Fruit fly (Drosophila melanogaster) whole organism, embryonic: Measurements from ENCODE around the gene CG34176.

Experiments used
- Ada2b ChIP-seq: fragments of 200-800 bp; sonication (Bioruptor generic); IDR thresholded peaks from 2 replicates; pipeline ENCODE4 v1.3.6; 2022; ENCODE audit warnings: missing biosample characterization, missing genetic modification characterization
- B-H2 ChIP-seq: fragments of 200-800 bp; sonication (Bioruptor generic); optimal IDR thresholded peaks from 2 replicates; lab custom pipeline; 2018; ENCODE audit warnings: missing biosample characterization, mild to moderate bottlenecking, missing genetic modification characterization
- Bgb ChIP-seq: fragments of 200-800 bp; sonication (Bioruptor generic); IDR thresholded peaks from 2 replicates; pipeline ENCODE4 v1.3.6; 2022; ENCODE audit warnings: missing biosample characterization, missing genetic modification characterization; ENCODE audit not compliant: partially characterized antibody
- CG10321 ChIP-seq: fragments of 200-800 bp; sonication (Bioruptor generic); IDR thresholded peaks from 2 replicates; pipeline ENCODE4 v1.3.6; 2022; ENCODE audit warnings: missing biosample characterization, missing genetic modification characterization
- CG10462 ChIP-seq: fragments of 200-800 bp; sonication (Bioruptor generic); optimal IDR thresholded peaks from 2 replicates; lab custom pipeline; 2016; ENCODE audit warnings: missing biosample characterization, missing genetic modification characterization
- CG11085 ChIP-seq: fragments of 200-800 bp; sonication (Bioruptor generic); IDR thresholded peaks from 2 replicates; pipeline ENCODE4 v1.3.6; 2022; ENCODE audit warnings: missing biosample characterization, missing genetic modification characterization
- CG13624 ChIP-seq: fragments of 200-800 bp; sonication (Bioruptor generic); optimal IDR thresholded peaks from 2 replicates; lab custom pipeline; 2016; ENCODE audit warnings: missing biosample characterization, missing genetic modification characterization
- CG13775 ChIP-seq: fragments of 200-800 bp; sonication (Bioruptor generic); optimal IDR thresholded peaks from 3 replicates; lab custom pipeline; 2017; ENCODE audit warnings: missing biosample characterization, mild to moderate bottlenecking, missing genetic modification characterization
- CG15479 ChIP-seq: fragments of 200-800 bp; sonication (Bioruptor generic); optimal IDR thresholded peaks from 3 replicates; lab custom pipeline; 2019; ENCODE audit warnings: missing biosample characterization, mild to moderate bottlenecking, missing genetic modification characterization, moderate library complexity
- CG17359 ChIP-seq: fragments of 200-800 bp; sonication (Bioruptor generic); optimal IDR thresholded peaks from 3 replicates; lab custom pipeline; 2018; ENCODE audit warnings: missing biosample characterization, mild to moderate bottlenecking, missing genetic modification characterization, moderate library complexity
- CG17612 ChIP-seq: fragments of 200-800 bp; sonication (Bioruptor generic); IDR thresholded peaks from 2 replicates; pipeline ENCODE4 v1.3.6; 2022; ENCODE audit warnings: missing biosample characterization, missing genetic modification characterization
- CG17802 ChIP-seq: fragments of 200-800 bp; sonication (Bioruptor generic); optimal IDR thresholded peaks from 2 replicates; lab custom pipeline; 2018; ENCODE audit warnings: missing biosample characterization, mild to moderate bottlenecking, missing genetic modification characterization, moderate library complexity
- CG1832 ChIP-seq: fragments of 200-800 bp; sonication (Bioruptor generic); optimal IDR thresholded peaks from 2 replicates; lab custom pipeline; 2017; ENCODE audit warnings: missing biosample characterization, mild to moderate bottlenecking, missing genetic modification characterization, inconsistent platforms
- CG32532 ChIP-seq: fragments of 200-800 bp; sonication (Bioruptor generic); IDR thresholded peaks from 2 replicates; pipeline ENCODE4 v1.3.6; 2022; ENCODE audit warnings: missing biosample characterization, missing genetic modification characterization
- CG3995 ChIP-seq: fragments of 200-800 bp; sonication (Bioruptor generic); optimal IDR thresholded peaks from 3 replicates; lab custom pipeline; 2016; ENCODE audit warnings: missing biosample characterization, missing genetic modification characterization
- CG6254 ChIP-seq: fragments of 200-800 bp; sonication (Bioruptor generic); optimal IDR thresholded peaks from 3 replicates; lab custom pipeline; 2017; ENCODE audit warnings: mild to moderate bottlenecking, missing biosample characterization, missing genetic modification reagents, missing genetic modification characterization
- CG6765 ChIP-seq: fragments of 200-800 bp; sonication (Bioruptor generic); optimal IDR thresholded peaks from 3 replicates; lab custom pipeline; 2017; ENCODE audit warnings: missing biosample characterization, mild to moderate bottlenecking, missing genetic modification characterization
- CG7786 ChIP-seq: fragments of 200-800 bp; sonication (Bioruptor generic); optimal IDR thresholded peaks from 2 replicates; lab custom pipeline; 2016; ENCODE audit warnings: missing biosample characterization, missing genetic modification characterization
- CG9932 ChIP-seq: fragments of 200-800 bp; sonication (Bioruptor generic); IDR thresholded peaks from 2 replicates; pipeline ENCODE4 v1.3.6; 2022; ENCODE audit warnings: missing biosample characterization, missing genetic modification characterization
- CHES-1-like ChIP-seq: fragments of 200-800 bp; sonication (Bioruptor generic); optimal IDR thresholded peaks from 2 replicates; lab custom pipeline; 2016; ENCODE audit warnings: missing biosample characterization, missing genetic modification characterization
- Chrac-16 ChIP-seq: fragments of 200-800 bp; sonication (Bioruptor generic); optimal IDR thresholded peaks from 3 replicates; lab custom pipeline; 2016; ENCODE audit warnings: missing biosample characterization, missing genetic modification characterization
- Elba2 ChIP-seq: fragments of 200-800 bp; sonication (Bioruptor generic); optimal IDR thresholded peaks from 3 replicates; lab custom pipeline; 2016; ENCODE audit warnings: missing biosample characterization, missing genetic modification characterization
- Lhr ChIP-seq: fragments of 200-800 bp; sonication (Bioruptor generic); optimal IDR thresholded peaks from 3 replicates; lab custom pipeline; 2017; ENCODE audit warnings: mild to moderate bottlenecking, missing biosample characterization, missing genetic modification reagents, missing genetic modification characterization
- Nf-YA ChIP-seq: fragments of 200-800 bp; sonication (Bioruptor generic); IDR thresholded peaks from 2 replicates; pipeline ENCODE4 v1.3.6; 2022; ENCODE audit warnings: missing biosample characterization, missing genetic modification characterization
- Spps ChIP-seq: fragments of 200-800 bp; sonication (Bioruptor generic); optimal IDR thresholded peaks from 2 replicates; lab custom pipeline; 2018; ENCODE audit warnings: missing biosample characterization, mild to moderate bottlenecking, missing genetic modification characterization
- Usf ChIP-seq: fragments of 200-800 bp; sonication (Bioruptor generic); optimal IDR thresholded peaks from 2 replicates; lab custom pipeline; 2017; ENCODE audit warnings: missing genotype, missing biosample characterization, missing genetic modification characterization
- amos ChIP-seq: fragments of 200-800 bp; sonication (Bioruptor generic); IDR thresholded peaks from 2 replicates; pipeline ENCODE4 v1.3.6; 2022; ENCODE audit warnings: missing biosample characterization, missing genetic modification characterization; ENCODE audit not compliant: partially characterized antibody
- crp ChIP-seq, 2 experiments: fragments of 200-800 bp; sonication (Bioruptor generic); optimal IDR thresholded peaks; 2 replicates in 1 of 2; 3 replicates in 1 of 2; lab custom pipeline; 2017; ENCODE audit warnings: missing biosample characterization in 2 of 2, missing genetic modification characterization in 2 of 2, mild to moderate bottlenecking in 1 of 2, moderate library complexity in 1 of 2
- dan ChIP-seq: fragments of 200-800 bp; sonication (Bioruptor generic); IDR thresholded peaks from 2 replicates; pipeline ENCODE4 v1.3.6; 2022; ENCODE audit warnings: missing biosample characterization, missing genetic modification characterization
- disco-r ChIP-seq: fragments of 200-800 bp; sonication (Bioruptor generic); optimal IDR thresholded peaks from 2 replicates; lab custom pipeline; 2016; ENCODE audit warnings: missing biosample characterization, missing genetic modification characterization
- fd102C ChIP-seq: fragments of 200-800 bp; sonication (Bioruptor generic); optimal IDR thresholded peaks from 2 replicates; lab custom pipeline; 2018; ENCODE audit warnings: missing biosample characterization, mild to moderate bottlenecking, missing genetic modification characterization, moderate library complexity
- jigr1 ChIP-seq: fragments of 200-800 bp; sonication (Bioruptor generic); IDR thresholded peaks from 3 replicates; pipeline ENCODE4 v1.3.6; 2022; ENCODE audit warnings: missing biosample characterization, missing genetic modification characterization
- kni ChIP-seq: fragments of 200-800 bp; sonication (Bioruptor generic); optimal IDR thresholded peaks from 3 replicates; lab custom pipeline; 2017; ENCODE audit warnings: mild to moderate bottlenecking, missing biosample characterization, missing genetic modification reagents, missing genetic modification characterization
- lmd ChIP-seq: fragments of 200-800 bp; sonication (Bioruptor generic); IDR thresholded peaks from 2 replicates; pipeline ENCODE4 v1.3.6; 2022; ENCODE audit warnings: missing biosample characterization, missing genetic modification characterization
- lov ChIP-seq, 2 experiments: fragments of 200-800 bp in 1 of 2; fragments of >200 bp in 1 of 2; sonication (Bioruptor generic) in 1 of 2; IDR thresholded peaks in 1 of 2; optimal IDR thresholded peaks in 1 of 2; 2 replicates in 1 of 2; 3 replicates in 1 of 2; pipeline versions ENCODE4 v1.3.6 to Lab custom; 2017 to 2022; ENCODE audit warnings: missing biosample characterization in 1 of 2, missing genetic modification characterization in 1 of 2
- pho ChIP-seq: fragments of 200-800 bp; sonication (Bioruptor generic); optimal IDR thresholded peaks from 2 replicates; lab custom pipeline; 2016; ENCODE audit warnings: missing biosample characterization, missing genetic modification characterization
- pnt ChIP-seq: fragments of 200-800 bp; sonication (Bioruptor generic); optimal IDR thresholded peaks from 3 replicates; lab custom pipeline; 2016; ENCODE audit warnings: missing biosample characterization, missing genetic modification characterization
- pros ChIP-seq: fragments of 200-800 bp; sonication (Bioruptor generic); optimal IDR thresholded peaks from 3 replicates; lab custom pipeline; 2019; ENCODE audit warnings: missing biosample characterization, mild to moderate bottlenecking, missing genetic modification characterization, moderate library complexity
- pzg ChIP-seq: fragments of 200-800 bp; sonication (Bioruptor generic); optimal IDR thresholded peaks from 3 replicates; lab custom pipeline; 2018; ENCODE audit warnings: missing biosample characterization, mild to moderate bottlenecking, missing genetic modification characterization, moderate library complexity
- sens ChIP-seq: fragments of 200-800 bp; sonication (Bioruptor generic); peaks from one replicate; lab custom pipeline; 2016; ENCODE audit warnings: missing biosample characterization, missing genetic modification characterization
- slp2 ChIP-seq: fragments of 200-800 bp; sonication (Bioruptor generic); optimal IDR thresholded peaks from 2 replicates; lab custom pipeline; 2016; ENCODE audit warnings: missing biosample characterization, missing genetic modification characterization
- sna ChIP-seq: fragments of 200-800 bp; sonication (Bioruptor generic); IDR thresholded peaks from 2 replicates; pipeline ENCODE4 v1.3.6; 2022; ENCODE audit warnings: missing biosample characterization, missing genetic modification characterization; ENCODE audit not compliant: partially characterized antibody
- tll ChIP-seq, 2 experiments: fragments of 200-800 bp in 1 of 2; fragments of >200 bp in 1 of 2; sonication (Bioruptor generic) in 1 of 2; optimal IDR thresholded peaks; 2 replicates each; lab custom pipeline; 2017 to 2019; ENCODE audit warnings: missing biosample characterization in 2 of 2, missing genetic modification characterization in 2 of 2, mild to moderate bottlenecking in 1 of 2, moderate library complexity in 1 of 2
- ttk ChIP-seq: fragments of 200-800 bp; sonication (Bioruptor generic); IDR thresholded peaks from 2 replicates; pipeline ENCODE4 v2.1.2; 2022; ENCODE audit warnings: missing biosample characterization, missing genetic modification characterization
- zen ChIP-seq: fragments of 200-800 bp; sonication (Bioruptor generic); optimal IDR thresholded peaks from 3 replicates; lab custom pipeline; 2018; ENCODE audit warnings: missing biosample characterization, mild to moderate bottlenecking, missing genetic modification characterization, moderate library complexity
- zfh2 ChIP-seq: fragments of 200-800 bp; sonication (Bioruptor generic); optimal IDR thresholded peaks from 2 replicates; lab custom pipeline; 2016; ENCODE audit warnings: missing biosample characterization, missing genetic modification characterization

CG34176 gene

dm6 chr2L:4028697-4029096 lies 24.8 kb downstream of the CG34176 start (continued):
- TF ChIP-seq pzg (GFP tag; lab: Kevin White, UChicago) (no peak), tll (GFP tag; optimal IDR thresholded peaks at IDR 0.05; lab: Kevin White, UChicago) (peak in 1 of 2 experiments; percentile 33), CG1832 (GFP tag; lab: Kevin White, UChicago) (peak; percentile 64), kni (GFP tag; lab: Kevin White, UChicago) (peak; percentile 58), Elba2 (GFP tag; lab: Kevin White, UChicago) (peak; percentile 71), Spps (no peak), pros (peak; percentile 96), zen (tag; lab: Kevin White, UChicago) (no peak)

dm6 chr2L:4030236-4030943 lies 26.5 kb downstream of the CG34176 start:
- TF ChIP-seq CG17612 (GFP tag; lab: Robert Waterston, UW) (peak; percentile 67), lmd (peak; percentile 87), dan (GFP tag; lab: Robert Waterston, UW) (no peak), sna (GFP tag; lab: Robert Waterston, UW) (peak; percentile 77), CG10321 (GFP tag; lab: Robert Waterston, UW) (peak; percentile 62), CG6765 (GFP tag; lab: Kevin White, UChicago) (no peak), CG6254 (peak; percentile 60), CHES-1-like (GFP tag; lab: Kevin White, UChicago) (peak; percentile 65), CG17359 (peak; percentile 89), CG9932 (GFP tag; lab: Robert Waterston, UW) (peak; percentile 69), CG10462 (GFP tag; lab: Kevin White, UChicago) (peak; percentile 51), pnt (GFP tag; lab: Kevin White, UChicago) (peak; percentile 87), Ada2b (GFP tag; lab: Robert Waterston, UW) (peak; percentile 71), CG13775 (GFP tag; lab: Kevin White, UChicago) (peak; percentile 77), CG1832 (GFP tag; lab: Kevin White, UChicago) (peak; percentile 49), CG7786 (GFP tag; lab: Kevin White, UChicago) (peak; percentile 52), Usf (peak; percentile 65), B-H2 (GFP tag; lab: Kevin White, UChicago) (no peak), crp (GFP tag; optimal IDR thresholded peaks at IDR 0.05; lab: Kevin White, UChicago) (peak in 1 of 2 experiments; percentile 34), CG15479 (GFP tag; lab: Kevin White, UChicago) (no peak), CG32532 (GFP tag; lab: Robert Waterston, UW) (peak; percentile 83), Bgb (GFP tag; lab: Robert Waterston, UW) (peak; percentile 73), CG11085 (GFP tag; lab: Robert Waterston, UW) (0 out of 2 replicates have a peak, but pooled peaks have one; percentile 31), Elba2 (GFP tag; lab: Kevin White, UChicago) (peak; percentile 54), amos (peak; percentile 47; the same call in 1 of the 2 replicates), fd102C (GFP tag; lab: Kevin White, UChicago) (peak; percentile 29), jigr1 (GFP tag; lab: Robert Waterston, UW) (peak; percentile 69; the same call in 2 of the 3 replicates), slp2 (peak; percentile 83), CG17802 (tag; lab: Kevin White, UChicago) (peak; percentile 61), pho (peak; percentile 46), CG13624 (GFP tag; lab: Kevin White, UChicago) (peak; percentile 67), CG3995 (no peak), sens (GFP tag; lab: Kevin White, UChicago) (peak; percentile 33), lov (optimal IDR thresholded peaks at IDR 0.05; lab: Kevin White, UChicago) (no peak), lov (GFP tag; IDR thresholded peaks at IDR 0.05; lab: Robert Waterston, UW) (peak; percentile 86), Chrac-16 (GFP tag; lab: Kevin White, UChicago) (peak; percentile 84), zfh2 (peak; percentile 19), disco-r (GFP tag; lab: Kevin White, UChicago) (peak; percentile 57), Nf-YA (GFP tag; lab: Robert Waterston, UW) (peak; percentile 58; the same call in 1 of the 2 replicates), Lhr (peak; percentile 69), ttk (GFP tag; lab: Robert Waterston, UW) (peak; percentile 87; the same call in 1 of the 2 replicates)
